Fruit fly (Drosophila melanogaster) whole organism, prepupa: Measurements from ENCODE around the gene Pli.

Experiments used
- Blimp-1 ChIP-seq: fragments of 200-800 bp; sonication (Bioruptor generic); optimal IDR thresholded peaks from 3 replicates; lab custom pipeline; 2017; ENCODE audit warnings: missing biosample characterization, missing genetic modification characterization, mild to moderate bottlenecking, moderate library complexity, missing genetic modification reagents
- CG10631 ChIP-seq: fragments of 200-800 bp; sonication (Bioruptor generic); optimal IDR thresholded peaks from 2 replicates; lab custom pipeline; 2016; ENCODE audit warnings: missing biosample characterization, missing genetic modification characterization
- CG10669 ChIP-seq: fragments of 200-800 bp; sonication (Bioruptor generic); optimal IDR thresholded peaks from 3 replicates; lab custom pipeline; 2018; ENCODE audit warnings: missing biosample characterization, mild to moderate bottlenecking, missing genetic modification characterization, moderate library complexity
- CG11762 ChIP-seq: fragments of 200-800 bp; sonication (Bioruptor generic); optimal IDR thresholded peaks from 3 replicates; lab custom pipeline; 2016; ENCODE audit warnings: missing biosample characterization, missing genetic modification characterization; ENCODE audit not compliant: insufficient read depth
- CG15336 ChIP-seq: fragments of 200-800 bp; sonication (Bioruptor generic); IDR thresholded peaks from 2 replicates; pipeline ENCODE4 v1.3.6; 2022; ENCODE audit warnings: missing biosample characterization, missing genetic modification characterization
- CG3032 ChIP-seq: fragments of 200-800 bp; optimal IDR thresholded peaks from 2 replicates; lab custom pipeline; 2019; ENCODE audit warnings: missing biosample characterization, mild to moderate bottlenecking, missing genetic modification characterization, moderate library complexity
- CG31627 ChIP-seq: fragments of 200-800 bp; sonication (Bioruptor generic); optimal IDR thresholded peaks from 3 replicates; lab custom pipeline; 2016; ENCODE audit warnings: missing biosample characterization, missing genetic modification characterization
- CG32006 ChIP-seq: fragments of 200-800 bp; sonication (Bioruptor generic); optimal IDR thresholded peaks from 3 replicates; lab custom pipeline; 2017; ENCODE audit warnings: missing biosample characterization, mild to moderate bottlenecking, missing genetic modification characterization
- CG34406 ChIP-seq: fragments of 200-800 bp; sonication (Bioruptor generic); optimal IDR thresholded peaks from 3 replicates; lab custom pipeline; 2016; ENCODE audit warnings: missing biosample characterization, missing genetic modification characterization
- CG3919 ChIP-seq: fragments of 200-800 bp; sonication (Bioruptor generic); optimal IDR thresholded peaks from 3 replicates; lab custom pipeline; 2016; ENCODE audit warnings: missing biosample characterization, missing genetic modification characterization
- CG6163 ChIP-seq: fragments of 200-800 bp; sonication (Bioruptor generic); IDR thresholded peaks from 3 replicates; pipeline ENCODE4 v1.3.6; 2022; ENCODE audit warnings: missing biosample characterization, missing genetic modification characterization
- CG6276 ChIP-seq: fragments of 200-800 bp; sonication (Bioruptor generic); optimal IDR thresholded peaks from 2 replicates; lab custom pipeline; 2017; ENCODE audit warnings: missing biosample characterization, mild to moderate bottlenecking, missing genetic modification characterization
- CG6808 ChIP-seq: fragments of 200-800 bp; sonication (Bioruptor generic); optimal IDR thresholded peaks from 3 replicates; lab custom pipeline; 2017; ENCODE audit warnings: missing biosample characterization, missing genetic modification characterization, mild to moderate bottlenecking, moderate library complexity, missing genetic modification reagents
- CG8119 ChIP-seq: fragments of 200-800 bp; sonication (Bioruptor generic); IDR thresholded peaks from 3 replicates; pipeline ENCODE4 v1.3.6; 2022; ENCODE audit warnings: missing biosample characterization, missing genetic modification characterization
- CG8319 ChIP-seq: fragments of 200-800 bp; sonication (Bioruptor generic); optimal IDR thresholded peaks from 3 replicates; lab custom pipeline; 2016; ENCODE audit warnings: missing biosample characterization, missing genetic modification characterization
- Eip75B ChIP-seq: fragments of 200-800 bp; sonication (Bioruptor generic); optimal IDR thresholded peaks from 3 replicates; lab custom pipeline; 2016; ENCODE audit warnings: missing biosample characterization, missing genetic modification characterization
- Eip78C ChIP-seq: fragments of 200-800 bp; sonication (Bioruptor generic); peaks from one replicate; lab custom pipeline; 2016; ENCODE audit warnings: missing biosample characterization, missing genetic modification characterization
- Eip93F ChIP-seq: fragments of 200-800 bp; sonication (Bioruptor generic); optimal IDR thresholded peaks from 2 replicates; lab custom pipeline; 2016; ENCODE audit warnings: missing biosample characterization, mild to moderate bottlenecking, missing genetic modification characterization
- Ets21C ChIP-seq: fragments of 200-800 bp; sonication (Bioruptor generic); optimal IDR thresholded peaks from 3 replicates; lab custom pipeline; 2016; ENCODE audit warnings: missing biosample characterization, missing genetic modification characterization
- Ets96B ChIP-seq: fragments of 200-800 bp; optimal IDR thresholded peaks from 2 replicates; lab custom pipeline; 2019; ENCODE audit warnings: missing biosample characterization, mild to moderate bottlenecking, missing genetic modification characterization, moderate library complexity
- Gug ChIP-seq: fragments of 200-800 bp; sonication (Bioruptor generic); IDR thresholded peaks from 2 replicates; pipeline ENCODE4 v1.3.6; 2022; ENCODE audit warnings: missing biosample characterization, missing genetic modification characterization
- Hr39 ChIP-seq: fragments of 200-800 bp; sonication (Bioruptor generic); optimal IDR thresholded peaks from 2 replicates; lab custom pipeline; 2016; ENCODE audit warnings: missing biosample characterization, missing genetic modification characterization
- Hr4 ChIP-seq: fragments of 200-800 bp; sonication (Bioruptor generic); optimal IDR thresholded peaks from 3 replicates; lab custom pipeline; 2016; ENCODE audit warnings: missing biosample characterization, missing genetic modification characterization
- Met ChIP-seq: fragments of 200-800 bp; sonication (Bioruptor generic); optimal IDR thresholded peaks from 3 replicates; lab custom pipeline; 2016; ENCODE audit warnings: missing biosample characterization, missing genetic modification characterization
- OdsH ChIP-seq: fragments of 200-800 bp; sonication (Bioruptor generic); optimal IDR thresholded peaks from 3 replicates; lab custom pipeline; 2016; ENCODE audit warnings: missing biosample characterization, missing genetic modification characterization
- Smox ChIP-seq: fragments of 200-800 bp; sonication (Bioruptor generic); optimal IDR thresholded peaks from 3 replicates; lab custom pipeline; 2016; ENCODE audit warnings: missing biosample characterization, missing genetic modification characterization
- Sox102F ChIP-seq: fragments of 200-800 bp; sonication (Bioruptor generic); optimal IDR thresholded peaks from 2 replicates; lab custom pipeline; 2016; ENCODE audit warnings: missing biosample characterization, mild to moderate bottlenecking, missing genetic modification characterization
- Sox14 ChIP-seq: fragments of 200-800 bp; sonication (Bioruptor generic); optimal IDR thresholded peaks from 3 replicates; lab custom pipeline; 2016; ENCODE audit warnings: missing biosample characterization, missing genetic modification characterization
- acj6 ChIP-seq: fragments of 200-800 bp; sonication (Bioruptor generic); optimal IDR thresholded peaks from 3 replicates; lab custom pipeline; 2016; ENCODE audit warnings: missing biosample characterization, missing genetic modification characterization
- cyc ChIP-seq: fragments of 200-800 bp; sonication (Bioruptor generic); optimal IDR thresholded peaks from 3 replicates; lab custom pipeline; 2016; ENCODE audit warnings: missing biosample characterization, missing genetic modification characterization
- dac ChIP-seq: fragments of 200-800 bp; sonication (Bioruptor generic); optimal IDR thresholded peaks from 2 replicates; lab custom pipeline; 2017; ENCODE audit warnings: missing biosample characterization, mild to moderate bottlenecking, missing genetic modification characterization
- dsx ChIP-seq: fragments of 200-800 bp; optimal IDR thresholded peaks from 3 replicates; lab custom pipeline; 2019; ENCODE audit warnings: missing biosample characterization, mild to moderate bottlenecking, missing genetic modification characterization, moderate library complexity; ENCODE audit not compliant: poor library complexity, severe bottlenecking
- eg ChIP-seq: fragments of 200-800 bp; sonication (Bioruptor generic); IDR thresholded peaks from 3 replicates; pipeline ENCODE4 v1.3.6; 2022; ENCODE audit warnings: missing biosample characterization, missing genetic modification characterization
- esn ChIP-seq: fragments of 200-800 bp; sonication (Bioruptor generic); optimal IDR thresholded peaks from 2 replicates; lab custom pipeline; 2016; ENCODE audit warnings: missing biosample characterization, mild to moderate bottlenecking, missing genetic modification characterization, moderate library complexity
- fd85E ChIP-seq: fragments of 200-800 bp; sonication (Bioruptor generic); optimal IDR thresholded peaks from 3 replicates; lab custom pipeline; 2016; ENCODE audit warnings: missing biosample characterization, missing genetic modification characterization
- fkh ChIP-seq: fragments of 200-800 bp; sonication (Bioruptor generic); optimal IDR thresholded peaks from 3 replicates; lab custom pipeline; 2017; ENCODE audit warnings: missing biosample characterization, mild to moderate bottlenecking, missing genetic modification characterization, moderate library complexity
- lz ChIP-seq: fragments of 200-800 bp; sonication (Bioruptor generic); optimal IDR thresholded peaks from 3 replicates; lab custom pipeline; 2016; ENCODE audit warnings: missing biosample characterization, missing genetic modification characterization
- pdm3 ChIP-seq: fragments of 200-800 bp; sonication (Bioruptor generic); optimal IDR thresholded peaks from 3 replicates; lab custom pipeline; 2016; ENCODE audit warnings: missing biosample characterization, missing genetic modification characterization
- salr ChIP-seq, 2 experiments: fragments of 200-800 bp; sonication (Bioruptor generic); optimal IDR thresholded peaks; 3 replicates each; lab custom pipeline; 2016 to 2018; ENCODE audit warnings: missing biosample characterization in 2 of 2, missing genetic modification characterization in 2 of 2, mild to moderate bottlenecking in 1 of 2
- ss ChIP-seq, 2 experiments: fragments of 200-800 bp; sonication (Bioruptor generic); optimal IDR thresholded peaks; 2 replicates in 1 of 2; 3 replicates in 1 of 2; lab custom pipeline; 2017 to 2018; ENCODE audit warnings: mild to moderate bottlenecking in 2 of 2, missing biosample characterization in 2 of 2, missing genetic modification characterization in 2 of 2, moderate library complexity in 1 of 2
- svp ChIP-seq: fragments of 200-800 bp; sonication (Bioruptor generic); peaks from one replicate; lab custom pipeline; 2016; ENCODE audit warnings: missing biosample characterization, missing genetic modification characterization
- topi ChIP-seq: fragments of 200-800 bp; sonication (Bioruptor generic); optimal IDR thresholded peaks from 3 replicates; lab custom pipeline; 2016; ENCODE audit warnings: missing biosample characterization, missing genetic modification characterization
- vri ChIP-seq: fragments of 200-800 bp; sonication (Bioruptor generic); optimal IDR thresholded peaks from 3 replicates; lab custom pipeline; 2016; ENCODE audit warnings: missing biosample characterization, mild to moderate bottlenecking, missing genetic modification characterization

The Pli gene

DNA sequence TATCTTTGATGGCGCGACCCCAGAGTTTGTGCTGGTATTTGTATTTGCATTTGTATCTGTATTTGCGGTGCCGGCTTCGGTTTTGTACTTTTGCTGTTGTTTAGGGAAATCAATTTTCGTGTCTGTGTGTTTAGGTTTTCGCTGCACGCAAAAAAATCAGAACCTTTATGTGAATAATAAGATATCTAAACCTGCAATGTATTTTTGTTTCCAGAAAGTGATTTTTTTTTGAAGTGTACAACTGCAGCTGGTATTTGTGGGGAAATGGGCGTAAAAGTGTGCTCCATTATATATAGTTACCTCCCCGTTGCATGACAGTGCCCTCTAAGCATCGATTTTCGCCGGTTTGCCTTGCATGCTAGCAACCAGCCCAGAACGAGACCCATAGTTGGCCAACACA is 22.0 kb downstream of the Pli start:
- TF ChIP-seq CG8119 (GFP tag; lab: Robert Waterston, UW), result 0 out of 3 replicates have a peak, but pooled peaks have one; percentile 32
- TF ChIP-seq CG6276, result no peak
- TF ChIP-seq CG15336 (GFP tag; lab: Robert Waterston, UW), result 0 out of 2 replicates have a peak, but pooled peaks have one; percentile 12
- TF ChIP-seq CG6163 (GFP tag; lab: Robert Waterston, UW), result peak; percentile 34; the same call in 1 of the 3 replicates
- peak; percentile 36 for TF ChIP-seq CG3919 (GFP tag; lab: Kevin White, UChicago)
- TF ChIP-seq Eip93F (GFP tag; lab: Kevin White, UChicago), result no peak
- TF ChIP-seq salr (GFP tag; optimal IDR thresholded peaks at IDR 0.05; lab: Kevin White, UChicago), result no peak
- no peak for TF ChIP-seq Sox102F (GFP tag; lab: Kevin White, UChicago)
- TF ChIP-seq eg (GFP tag; lab: Robert Waterston, UW), result peak; percentile 53; the same call in 1 of the 3 replicates
- peak; percentile 28 for TF ChIP-seq CG32006 (GFP tag; lab: Kevin White, UChicago)
- peak; percentile 15 for TF ChIP-seq Hr4 (GFP tag; lab: Kevin White, UChicago)
- TF ChIP-seq fkh, result peak; percentile 16
- TF ChIP-seq, all 60 proteins: peak for 8

DNA sequence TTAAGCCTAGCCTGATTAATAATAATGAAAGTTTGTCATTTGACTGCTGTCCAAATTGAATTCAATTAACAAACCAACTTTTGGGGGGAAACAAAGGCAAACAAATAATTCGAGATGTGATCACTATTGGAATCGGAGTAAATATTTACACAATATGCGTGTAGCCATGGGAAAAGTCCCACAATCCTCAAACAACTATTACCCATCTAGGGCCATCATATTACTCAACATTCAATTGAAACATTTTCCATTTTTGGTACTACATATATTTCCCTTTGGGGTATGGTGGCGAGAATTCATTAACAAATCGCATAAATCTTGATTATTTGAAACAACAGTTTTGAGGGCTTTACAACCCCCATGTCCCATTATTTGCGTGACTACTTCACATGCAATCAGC is 22.7 kb downstream of the Pli start:
- TF ChIP-seq Eip75B (no peak), CG6808 (GFP tag; lab: Kevin White, UChicago) (no peak), CG3919 (GFP tag; lab: Kevin White, UChicago) (no peak), svp (GFP tag; lab: Kevin White, UChicago) (no peak), CG34406 (GFP tag; lab: Kevin White, UChicago) (no peak), CG8319 (no peak), Blimp-1 (GFP tag; lab: Kevin White, UChicago) (no peak), dac (GFP tag; lab: Kevin White, UChicago) (no peak), Gug (GFP tag; lab: Robert Waterston, UW) (no peak), fkh (no peak), topi (GFP tag; lab: Kevin White, UChicago) (no peak), CG32006 (GFP tag; lab: Kevin White, UChicago) (no peak), eg (GFP tag; lab: Robert Waterston, UW) (no peak), dsx (GFP tag; lab: Kevin White, UChicago) (no peak), CG11762 (no peak), fd85E (GFP tag; lab: Kevin White, UChicago) (no peak)

DNA sequence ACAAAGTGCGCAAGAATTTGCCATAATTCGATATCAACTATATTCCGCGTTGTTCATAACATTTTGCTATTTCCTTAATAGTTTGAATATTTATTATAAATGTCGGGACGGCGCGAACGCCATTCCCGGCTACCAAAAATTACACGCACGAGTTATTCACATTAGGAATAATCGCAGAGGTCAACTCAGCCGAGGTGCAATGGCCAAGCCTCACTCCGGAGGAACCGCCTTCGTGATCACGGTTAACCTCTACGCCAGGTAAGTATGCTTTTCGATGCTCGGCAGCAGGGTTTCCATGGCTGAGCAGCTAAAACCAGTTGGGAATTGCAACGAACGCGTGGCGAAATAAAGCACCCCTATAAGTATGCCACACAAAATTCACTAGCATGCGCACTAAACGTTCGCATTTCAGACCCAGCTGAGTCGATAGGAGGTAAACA is 30.5 kb downstream of the Pli start:
- TF ChIP-seq vri (GFP tag; lab: Kevin White, UChicago) (peak; percentile 29), topi (GFP tag; lab: Kevin White, UChicago) (peak; percentile 42), Smox (GFP tag; lab: Kevin White, UChicago) (peak; percentile 47), CG31627 (GFP tag; lab: Kevin White, UChicago) (peak; percentile 23), Sox14 (GFP tag; lab: Kevin White, UChicago) (peak; percentile 41), Met (GFP tag; lab: Kevin White, UChicago) (peak; percentile 45), ss (GFP tag; optimal IDR thresholded peaks at IDR 0.05; lab: Kevin White, UChicago) (peak; percentile 22 to 38), svp (GFP tag; lab: Kevin White, UChicago) (peak; percentile 96), Sox102F (GFP tag; lab: Kevin White, UChicago) (peak; percentile 51), CG3919 (GFP tag; lab: Kevin White, UChicago) (peak; percentile 50), CG8119 (GFP tag; lab: Robert Waterston, UW) (0 out of 3 replicates have a peak, but pooled peaks have one; percentile 45), acj6 (peak; percentile 12), CG3032 (tag; lab: Kevin White, UChicago) (peak; percentile 18), Hr4 (GFP tag; lab: Kevin White, UChicago) (peak; percentile 24), pdm3 (peak; percentile 5), Eip75B (peak; percentile 36), dsx (GFP tag; lab: Kevin White, UChicago) (peak; percentile 31), esn (GFP tag; lab: Kevin White, UChicago) (peak; percentile 51), cyc (GFP tag; lab: Kevin White, UChicago) (peak; percentile 48), OdsH (GFP tag; lab: Kevin White, UChicago) (peak; percentile 23), lz (GFP tag; lab: Kevin White, UChicago) (peak; percentile 44), Hr39 (GFP tag; lab: Kevin White, UChicago) (peak; percentile 40), Blimp-1 (GFP tag; lab: Kevin White, UChicago) (peak; percentile 26), CG10631 (peak; percentile 3), Eip78C (peak; percentile 61), CG10669 (GFP tag; lab: Kevin White, UChicago) (peak; percentile 28), Ets21C (GFP tag; lab: Kevin White, UChicago) (peak; percentile 33), eg (GFP tag; lab: Robert Waterston, UW) (peak; percentile 58), Ets96B (tag; lab: Kevin White, UChicago) (peak; percentile 11), fkh (peak; percentile 56)
- TF ChIP-seq, all 60 proteins: peak for 30; not testable (repeated sequence) for 30
